Fruit fly (Drosophila melanogaster) whole organism, prepupa: Measurements from ENCODE around the gene FarO.

Experiments used
- Blimp-1 ChIP-seq: fragments of 200-800 bp; sonication (Bioruptor generic); optimal IDR thresholded peaks from 3 replicates; lab custom pipeline; 2017; ENCODE audit warnings: missing biosample characterization, missing genetic modification characterization, mild to moderate bottlenecking, moderate library complexity, missing genetic modification reagents
- CG15336 ChIP-seq: fragments of 200-800 bp; sonication (Bioruptor generic); IDR thresholded peaks from 2 replicates; pipeline ENCODE4 v1.3.6; 2022; ENCODE audit warnings: missing biosample characterization, missing genetic modification characterization
- CG16779 ChIP-seq: fragments of 200-800 bp; sonication (Bioruptor generic); optimal IDR thresholded peaks from 3 replicates; lab custom pipeline; 2017; ENCODE audit warnings: missing biosample characterization, mild to moderate bottlenecking, missing genetic modification characterization
- CG6163 ChIP-seq: fragments of 200-800 bp; sonication (Bioruptor generic); IDR thresholded peaks from 3 replicates; pipeline ENCODE4 v1.3.6; 2022; ENCODE audit warnings: missing biosample characterization, missing genetic modification characterization
- CG6854 ChIP-seq: fragments of 200-800 bp; sonication (Bioruptor generic); optimal IDR thresholded peaks from 2 replicates; lab custom pipeline; 2017; ENCODE audit warnings: missing biosample characterization, mild to moderate bottlenecking, missing genetic modification characterization
- Eip93F ChIP-seq: fragments of 200-800 bp; sonication (Bioruptor generic); optimal IDR thresholded peaks from 2 replicates; lab custom pipeline; 2016; ENCODE audit warnings: missing biosample characterization, mild to moderate bottlenecking, missing genetic modification characterization
- Ets21C ChIP-seq: fragments of 200-800 bp; sonication (Bioruptor generic); optimal IDR thresholded peaks from 3 replicates; lab custom pipeline; 2016; ENCODE audit warnings: missing biosample characterization, missing genetic modification characterization
- Sox102F ChIP-seq: fragments of 200-800 bp; sonication (Bioruptor generic); optimal IDR thresholded peaks from 2 replicates; lab custom pipeline; 2016; ENCODE audit warnings: missing biosample characterization, mild to moderate bottlenecking, missing genetic modification characterization
- cyc ChIP-seq: fragments of 200-800 bp; sonication (Bioruptor generic); optimal IDR thresholded peaks from 3 replicates; lab custom pipeline; 2016; ENCODE audit warnings: missing biosample characterization, missing genetic modification characterization
- eg ChIP-seq: fragments of 200-800 bp; sonication (Bioruptor generic); IDR thresholded peaks from 3 replicates; pipeline ENCODE4 v1.3.6; 2022; ENCODE audit warnings: missing biosample characterization, missing genetic modification characterization
- esn ChIP-seq: fragments of 200-800 bp; sonication (Bioruptor generic); optimal IDR thresholded peaks from 2 replicates; lab custom pipeline; 2016; ENCODE audit warnings: missing biosample characterization, mild to moderate bottlenecking, missing genetic modification characterization, moderate library complexity
- fd59A ChIP-seq: fragments of 200-800 bp; sonication (Bioruptor generic); optimal IDR thresholded peaks from 2 replicates; lab custom pipeline; 2017; ENCODE audit warnings: missing biosample characterization, mild to moderate bottlenecking, missing genetic modification characterization, missing genetic modification reagents
- net ChIP-seq: fragments of 200-800 bp; sonication (Bioruptor generic); optimal IDR thresholded peaks from 3 replicates; lab custom pipeline; 2016; ENCODE audit warnings: missing biosample characterization, missing genetic modification characterization
- spab ChIP-seq: fragments of 200-800 bp; sonication (Bioruptor generic); optimal IDR thresholded peaks from 2 replicates; lab custom pipeline; 2017; ENCODE audit warnings: missing biosample characterization, mild to moderate bottlenecking, missing genetic modification characterization, missing genetic modification reagents

DNA sequence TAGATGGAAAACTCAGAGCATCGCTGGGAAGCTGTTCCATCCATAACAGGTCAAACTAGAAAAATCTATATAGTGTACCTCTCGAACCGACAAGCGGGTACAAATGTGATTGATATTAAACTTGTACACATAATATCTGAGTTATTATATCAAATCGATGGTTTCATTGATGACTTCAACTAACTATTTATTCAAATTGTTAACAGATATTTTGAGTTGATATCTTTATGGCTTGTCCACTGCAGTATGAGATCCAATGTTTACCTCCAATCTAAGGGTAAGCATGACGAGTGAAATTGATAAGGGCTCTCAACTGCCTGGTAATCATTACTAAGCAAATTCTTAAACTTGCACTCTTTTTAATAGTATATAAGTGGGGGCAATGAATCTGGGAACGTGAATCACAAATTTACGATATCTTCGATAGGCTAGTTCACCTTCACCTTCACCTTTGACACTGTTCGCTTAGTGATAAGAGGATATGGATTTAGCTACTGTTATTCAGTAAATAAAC is 27.7 kb downstream of the FarO start, which contains the start of gene Cyp4d2:
- TF ChIP-seq Sox102F (GFP tag; lab: Kevin White, UChicago) (no peak), eg (GFP tag; lab: Robert Waterston, UW) (no peak), spab (GFP tag; lab: Kevin White, UChicago) (no peak), net (GFP tag; lab: Kevin White, UChicago) (no peak), esn (GFP tag; lab: Kevin White, UChicago) (no peak), CG16779 (no peak), CG15336 (GFP tag; lab: Robert Waterston, UW) (no peak), fd59A (no peak), Eip93F (GFP tag; lab: Kevin White, UChicago) (no peak), CG6854 (GFP tag; lab: Kevin White, UChicago) (no peak), CG6163 (GFP tag; lab: Robert Waterston, UW) (no peak), Ets21C (no peak), cyc (no peak), Blimp-1 (GFP tag; lab: Kevin White, UChicago) (no peak)
